Fruit fly (Drosophila melanogaster) whole organism, embryonic: ENCODE measurements around the gene CG43179.

Experiments
- Aef1 ChIP-seq: fragments of 200-800 bp; sonication (Bioruptor generic); IDR thresholded peaks from 3 replicates; pipeline ENCODE4 v1.3.6; 2022; ENCODE audit warnings: missing biosample characterization, missing genetic modification characterization
- CG10431 ChIP-seq: fragments of 200-800 bp; sonication (Bioruptor generic); optimal IDR thresholded peaks from 3 replicates; lab custom pipeline; 2018; ENCODE audit warnings: missing biosample characterization, mild to moderate bottlenecking, missing genetic modification characterization
- CG11093 ChIP-seq: fragments of 200-800 bp; sonication (Bioruptor generic); IDR thresholded peaks from 3 replicates; pipeline ENCODE4 v1.3.6; 2022; ENCODE audit warnings: missing biosample characterization, missing genetic modification characterization
- CG12391 ChIP-seq: fragments of 200-800 bp; sonication (Bioruptor generic); optimal IDR thresholded peaks from 3 replicates; lab custom pipeline; 2018; ENCODE audit warnings: missing biosample characterization, mild to moderate bottlenecking, missing genetic modification characterization, moderate library complexity
- CG15601 ChIP-seq: fragments of 200-800 bp; sonication (Bioruptor generic); optimal IDR thresholded peaks from 3 replicates; lab custom pipeline; 2019; ENCODE audit warnings: missing biosample characterization, mild to moderate bottlenecking, missing genetic modification characterization, moderate library complexity
- CG16863 ChIP-seq: fragments of 200-800 bp; sonication (Bioruptor generic); optimal IDR thresholded peaks from 3 replicates; lab custom pipeline; 2016; ENCODE audit warnings: missing biosample characterization, missing genetic modification characterization
- CG17359 ChIP-seq: fragments of 200-800 bp; sonication (Bioruptor generic); optimal IDR thresholded peaks from 3 replicates; lab custom pipeline; 2018; ENCODE audit warnings: missing biosample characterization, mild to moderate bottlenecking, missing genetic modification characterization, moderate library complexity
- CG1792 ChIP-seq: fragments of 200-800 bp; sonication (Bioruptor generic); optimal IDR thresholded peaks from 2 replicates; lab custom pipeline; 2016; ENCODE audit warnings: missing biosample characterization, missing genetic modification characterization
- CG2199 ChIP-seq: fragments of 200-800 bp; sonication (Bioruptor generic); IDR thresholded peaks from 3 replicates; pipeline ENCODE4 v1.3.6; 2022; ENCODE audit warnings: missing biosample characterization, missing genetic modification characterization
- CG3838 ChIP-seq: fragments of 200-800 bp; sonication (Bioruptor generic); optimal IDR thresholded peaks from 3 replicates; lab custom pipeline; 2016; ENCODE audit warnings: missing biosample characterization, missing genetic modification characterization
- CG42726 ChIP-seq: fragments of 200-800 bp; sonication (Bioruptor generic); IDR thresholded peaks from 2 replicates; pipeline ENCODE4 v1.3.6; 2022; ENCODE audit warnings: missing biosample characterization, missing genetic modification characterization; ENCODE audit not compliant: partially characterized antibody
- CG43689 ChIP-seq: fragments of 200-800 bp; sonication (Bioruptor generic); IDR thresholded peaks from 2 replicates; pipeline ENCODE4 v1.3.6; 2022; ENCODE audit warnings: missing biosample characterization, missing genetic modification characterization
- CG5953 ChIP-seq: fragments of 200-800 bp; sonication (Bioruptor generic); IDR thresholded peaks from 2 replicates; pipeline ENCODE4 v1.3.6; 2022; ENCODE audit warnings: missing biosample characterization, missing genetic modification characterization
- CG6791 ChIP-seq: fragments of 200-800 bp; sonication (Bioruptor generic); IDR thresholded peaks from 3 replicates; pipeline ENCODE4 v1.3.6; 2022; ENCODE audit warnings: missing biosample characterization, missing genetic modification characterization; ENCODE audit not compliant: partially characterized antibody
- CG7745 ChIP-seq: fragments of 200-800 bp; sonication (Bioruptor generic); optimal IDR thresholded peaks from 2 replicates; lab custom pipeline; 2018; ENCODE audit warnings: missing biosample characterization, mild to moderate bottlenecking, missing genetic modification characterization, moderate library complexity
- CG7987 ChIP-seq: fragments of 200-800 bp; sonication (Bioruptor generic); optimal IDR thresholded peaks from 2 replicates; lab custom pipeline; 2018; ENCODE audit warnings: missing biosample characterization, mild to moderate bottlenecking, missing genetic modification characterization, moderate library complexity
- CG9797 ChIP-seq: fragments of 200-800 bp; sonication (Bioruptor generic); optimal IDR thresholded peaks from 3 replicates; lab custom pipeline; 2018; ENCODE audit warnings: missing biosample characterization, mild to moderate bottlenecking, missing genetic modification characterization
- CHES-1-like ChIP-seq: fragments of 200-800 bp; sonication (Bioruptor generic); optimal IDR thresholded peaks from 2 replicates; lab custom pipeline; 2016; ENCODE audit warnings: missing biosample characterization, missing genetic modification characterization
- Dek ChIP-seq: fragments of 200-800 bp; sonication (Bioruptor generic); optimal IDR thresholded peaks from 3 replicates; lab custom pipeline; 2019; ENCODE audit warnings: missing biosample characterization, mild to moderate bottlenecking, missing genetic modification characterization, moderate library complexity
- Dip2 ChIP-seq: fragments of 200-800 bp; sonication (Bioruptor generic); IDR thresholded peaks from 2 replicates; pipeline ENCODE4 v1.3.6; 2022; ENCODE audit warnings: missing biosample characterization, missing genetic modification characterization
- ERR ChIP-seq: fragments of 200-800 bp; sonication (Bioruptor generic); optimal IDR thresholded peaks from 2 replicates; lab custom pipeline; 2016; ENCODE audit warnings: missing biosample characterization, missing genetic modification characterization
- Fer1 ChIP-seq: fragments of 200-800 bp; sonication (Bioruptor generic); optimal IDR thresholded peaks from 2 replicates; lab custom pipeline; 2017; ENCODE audit warnings: missing biosample characterization, mild to moderate bottlenecking, missing genetic modification characterization
- Fer3 ChIP-seq: fragments of 200-800 bp; sonication (Bioruptor generic); optimal IDR thresholded peaks from 2 replicates; lab custom pipeline; 2018; ENCODE audit warnings: missing biosample characterization, mild to moderate bottlenecking, missing genetic modification characterization, moderate library complexity
- HLH4C ChIP-seq: fragments of 200-800 bp; sonication (Bioruptor generic); IDR thresholded peaks from 3 replicates; pipeline ENCODE4 v1.3.6; 2022; ENCODE audit warnings: missing biosample characterization, missing genetic modification characterization; ENCODE audit not compliant: partially characterized antibody
- Hr51 ChIP-seq, 2 experiments: fragments of 200-800 bp; sonication (Bioruptor generic); optimal IDR thresholded peaks; 2 replicates in 1 of 2; 3 replicates in 1 of 2; lab custom pipeline; 2016 to 2018; ENCODE audit warnings: missing biosample characterization in 2 of 2, missing genetic modification characterization in 2 of 2, mild to moderate bottlenecking in 1 of 2, moderate library complexity in 1 of 2
- Optix ChIP-seq: fragments of 200-800 bp; sonication (Bioruptor generic); IDR thresholded peaks from 3 replicates; pipeline ENCODE4 v1.3.6; 2022; ENCODE audit warnings: missing biosample characterization, missing genetic modification characterization
- Six4 ChIP-seq: fragments of 200-800 bp; sonication (Bioruptor generic); optimal IDR thresholded peaks from 2 replicates; lab custom pipeline; 2016; ENCODE audit warnings: missing biosample characterization, missing genetic modification characterization
- Ssrp ChIP-seq: fragments of 200-800 bp; sonication (Bioruptor generic); optimal IDR thresholded peaks from 2 replicates; lab custom pipeline; 2018; ENCODE audit warnings: missing biosample characterization, mild to moderate bottlenecking, missing genetic modification characterization, moderate library complexity
- cg ChIP-seq: fragments of 200-800 bp; sonication (Bioruptor generic); optimal IDR thresholded peaks from 3 replicates; lab custom pipeline; 2019; ENCODE audit warnings: missing biosample characterization, mild to moderate bottlenecking, missing genetic modification characterization, moderate library complexity
- chn ChIP-seq: fragments of 200-800 bp; sonication (Bioruptor generic); optimal IDR thresholded peaks from 2 replicates; lab custom pipeline; 2016; ENCODE audit warnings: missing biosample characterization, missing genetic modification characterization
- crp ChIP-seq, 2 experiments: fragments of 200-800 bp; sonication (Bioruptor generic); optimal IDR thresholded peaks; 2 replicates in 1 of 2; 3 replicates in 1 of 2; lab custom pipeline; 2017; ENCODE audit warnings: missing biosample characterization in 2 of 2, missing genetic modification characterization in 2 of 2, mild to moderate bottlenecking in 1 of 2, moderate library complexity in 1 of 2
- disco-r ChIP-seq: fragments of 200-800 bp; sonication (Bioruptor generic); optimal IDR thresholded peaks from 2 replicates; lab custom pipeline; 2016; ENCODE audit warnings: missing biosample characterization, missing genetic modification characterization
- gt ChIP-seq: fragments of 200-800 bp; sonication (Bioruptor generic); IDR thresholded peaks from 2 replicates; pipeline ENCODE4 v1.3.6; 2022; ENCODE audit warnings: missing biosample characterization, missing genetic modification characterization
- her ChIP-seq: fragments of 200-800 bp; sonication (Bioruptor generic); optimal IDR thresholded peaks from 2 replicates; lab custom pipeline; 2016; ENCODE audit warnings: missing biosample characterization, missing genetic modification characterization
- jigr1 ChIP-seq: fragments of 200-800 bp; sonication (Bioruptor generic); IDR thresholded peaks from 3 replicates; pipeline ENCODE4 v1.3.6; 2022; ENCODE audit warnings: missing biosample characterization, missing genetic modification characterization
- lola ChIP-seq, 3 experiments: fragments of >200 bp in 2 of 3; fragments of 200-800 bp in 1 of 3; sonication (Bioruptor generic) in 1 of 3; optimal IDR thresholded peaks; 2 replicates each; lab custom pipeline; 2017 to 2019; ENCODE audit warnings: missing biosample characterization in 3 of 3, missing genetic modification characterization in 3 of 3, mild to moderate bottlenecking in 1 of 3, moderate library complexity in 1 of 3
- pfk ChIP-seq: fragments of 200-800 bp; sonication (Bioruptor generic); optimal IDR thresholded peaks from 2 replicates; lab custom pipeline; 2018; ENCODE audit warnings: missing biosample characterization, mild to moderate bottlenecking, missing genetic modification characterization, moderate library complexity
- phol ChIP-seq: fragments of 200-800 bp; sonication (Bioruptor generic); optimal IDR thresholded peaks from 3 replicates; lab custom pipeline; 2018; ENCODE audit warnings: missing biosample characterization, mild to moderate bottlenecking, missing genetic modification characterization, moderate library complexity
- pnt ChIP-seq: fragments of 200-800 bp; sonication (Bioruptor generic); optimal IDR thresholded peaks from 3 replicates; lab custom pipeline; 2016; ENCODE audit warnings: missing biosample characterization, missing genetic modification characterization
- pros ChIP-seq: fragments of 200-800 bp; sonication (Bioruptor generic); optimal IDR thresholded peaks from 3 replicates; lab custom pipeline; 2019; ENCODE audit warnings: missing biosample characterization, mild to moderate bottlenecking, missing genetic modification characterization, moderate library complexity
- repo ChIP-seq: fragments of 200-800 bp; sonication (Bioruptor generic); optimal IDR thresholded peaks from 2 replicates; lab custom pipeline; 2016; ENCODE audit warnings: missing biosample characterization, missing genetic modification characterization
- rib ChIP-seq: fragments of 200-800 bp; sonication (Bioruptor generic); IDR thresholded peaks from 2 replicates; pipeline ENCODE4 v1.3.6; 2022; ENCODE audit warnings: missing biosample characterization, missing genetic modification characterization
- sd ChIP-seq: fragments of 200-800 bp; sonication (Bioruptor generic); optimal IDR thresholded peaks from 3 replicates; lab custom pipeline; 2018; ENCODE audit warnings: missing biosample characterization, mild to moderate bottlenecking, missing genetic modification characterization, moderate library complexity
- slp2 ChIP-seq: fragments of 200-800 bp; sonication (Bioruptor generic); optimal IDR thresholded peaks from 2 replicates; lab custom pipeline; 2016; ENCODE audit warnings: missing biosample characterization, missing genetic modification characterization
- tna ChIP-seq: fragments of 200-800 bp; sonication (Bioruptor generic); IDR thresholded peaks from 2 replicates; pipeline ENCODE4 v1.3.6; 2022; ENCODE audit warnings: missing biosample characterization, missing genetic modification characterization; ENCODE audit not compliant: partially characterized antibody
- vvl ChIP-seq: fragments of 200-800 bp; sonication (Bioruptor generic); IDR thresholded peaks from 2 replicates; pipeline ENCODE4 v1.3.6; 2022; ENCODE audit warnings: missing biosample characterization, missing genetic modification characterization
- wek ChIP-seq: fragments of 200-800 bp; sonication (Bioruptor generic); optimal IDR thresholded peaks from 3 replicates; lab custom pipeline; 2018; ENCODE audit warnings: missing biosample characterization, mild to moderate bottlenecking, missing genetic modification characterization, moderate library complexity
- zfh1 ChIP-seq: fragments of 200-800 bp; sonication (Bioruptor generic); IDR thresholded peaks from 3 replicates; pipeline ENCODE4 v1.3.6; 2022; ENCODE audit warnings: missing biosample characterization, missing genetic modification characterization

CG43179 gene

DNA sequence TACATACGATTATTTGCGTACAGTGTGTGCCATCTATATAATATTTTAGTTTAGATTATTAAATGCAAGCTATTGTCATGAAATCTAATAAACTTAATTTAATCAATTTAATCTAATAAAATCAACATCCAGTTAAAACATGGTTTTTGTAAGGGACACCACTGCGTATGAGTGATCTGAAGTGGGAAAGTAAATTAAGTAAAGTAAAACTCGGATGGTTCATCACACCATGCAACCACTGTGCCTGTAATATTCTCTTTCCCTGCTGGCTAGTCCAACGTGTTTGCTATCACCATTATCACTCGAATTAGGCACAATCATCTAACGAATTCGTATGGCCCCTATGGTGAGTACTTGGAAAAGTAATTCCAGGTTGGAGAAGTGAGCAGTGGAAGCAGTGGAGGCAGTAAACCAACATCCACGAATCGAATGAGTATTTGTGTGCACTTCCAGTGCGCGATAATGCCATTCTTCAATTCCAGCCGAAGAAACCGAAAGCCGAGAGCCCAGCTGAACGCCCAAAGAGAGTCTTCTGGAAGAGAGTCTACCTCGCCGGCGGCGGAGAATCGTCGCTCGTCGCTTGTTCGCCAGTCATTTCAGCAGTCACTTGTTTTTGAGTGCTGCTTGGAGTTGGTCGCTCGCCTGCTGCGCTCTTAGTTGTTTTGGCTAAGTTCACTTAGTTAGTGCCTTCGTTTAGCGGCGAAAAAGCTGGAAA lies 32.9 kb downstream of the CG43179 start, which contains the start of gene red (continued):
- TF ChIP-seq CG2199 (GFP tag; lab: Robert Waterston, UW), result 0 out of 3 replicates have a peak, but pooled peaks have one; percentile 36
- TF ChIP-seq CG3838 (GFP tag; lab: Kevin White, UChicago), result no peak
- TF ChIP-seq CG10431 (GFP tag; lab: Kevin White, UChicago), result no peak
- peak; percentile 67 for TF ChIP-seq phol (tag; lab: Kevin White, UChicago)
- no peak for TF ChIP-seq tna
- TF ChIP-seq CG7745, result no peak
- no peak for TF ChIP-seq her (GFP tag; lab: Kevin White, UChicago)
- peak; percentile 75 for TF ChIP-seq CG12391 (tag; lab: Kevin White, UChicago)
- peak; percentile 14 for TF ChIP-seq disco-r (GFP tag; lab: Kevin White, UChicago)
- peak; percentile 63 for TF ChIP-seq Aef1 (GFP tag; lab: Robert Waterston, UW)
- TF ChIP-seq repo (GFP tag; lab: Kevin White, UChicago), result no peak
- TF ChIP-seq sd (tag; lab: Kevin White, UChicago), result peak; percentile 61
- TF ChIP-seq CG16863, result peak; percentile 12
- TF ChIP-seq CG5953 (GFP tag; lab: Robert Waterston, UW), result peak; percentile 42; the same call in 1 of the 2 replicates
- peak; percentile 43 for TF ChIP-seq pros
- TF ChIP-seq Optix (GFP tag; lab: Robert Waterston, UW), result 0 out of 3 replicates have a peak, but pooled peaks have one; percentile 33
- TF ChIP-seq Hr51 (GFP tag; optimal IDR thresholded peaks at IDR 0.05; lab: Kevin White, UChicago), result peak; percentile 47 to 84
- TF ChIP-seq lola (GFP tag; optimal IDR thresholded peaks at IDR 0.05; lab: Kevin White, UChicago), result peak in 1 of 3 experiments; percentile 35
- peak; percentile 26 for TF ChIP-seq wek
- peak; percentile 45; the same call in 1 of the 3 replicates for TF ChIP-seq CG11093 (GFP tag; lab: Robert Waterston, UW)
- no peak for TF ChIP-seq Dip2 (GFP tag; lab: Robert Waterston, UW)
- peak; percentile 31 for TF ChIP-seq cg
- TF ChIP-seq Fer1 (GFP tag; lab: Kevin White, UChicago), result peak; percentile 85
- TF ChIP-seq rib (GFP tag; lab: Robert Waterston, UW), result no peak; the same call in 1 of the 2 replicates
- peak; percentile 21 for TF ChIP-seq CG1792 (GFP tag; lab: Kevin White, UChicago)
- peak; percentile 13 for TF ChIP-seq CG7987
- TF ChIP-seq pnt (GFP tag; lab: Kevin White, UChicago), result no peak
- peak; percentile 45 for TF ChIP-seq CG15601
- TF ChIP-seq Ssrp, result peak; percentile 62
- TF ChIP-seq pfk, result peak; percentile 13
- no peak for TF ChIP-seq gt (GFP tag; lab: Robert Waterston, UW)
- no peak; the same call in 2 of the 3 replicates for TF ChIP-seq CG6791 (GFP tag; lab: Robert Waterston, UW)
- peak; percentile 30 for TF ChIP-seq chn (GFP tag; lab: Kevin White, UChicago)
- no peak for TF ChIP-seq CG9797 (GFP tag; lab: Kevin White, UChicago)
- peak; percentile 83 for TF ChIP-seq Fer3 (tag; lab: Kevin White, UChicago)
- TF ChIP-seq slp2, result no peak
- TF ChIP-seq zfh1 (GFP tag; lab: Robert Waterston, UW), result peak; percentile 65
- peak; percentile 65 for TF ChIP-seq Six4
- TF ChIP-seq ERR (GFP tag; lab: Kevin White, UChicago), result peak; percentile 17
- TF ChIP-seq CHES-1-like, result no peak
- no peak for TF ChIP-seq jigr1 (GFP tag; lab: Robert Waterston, UW)
- peak; percentile 79 for TF ChIP-seq CG17359 (tag; lab: Kevin White, UChicago)
- peak; percentile 79 for TF ChIP-seq vvl
- no peak for TF ChIP-seq CG42726
- 0 out of 3 replicates have a peak, but pooled peaks have one; percentile 22 for TF ChIP-seq HLH4C (GFP tag; lab: Robert Waterston, UW)
- peak; percentile 11; the same call in 1 of the 2 replicates for TF ChIP-seq CG43689 (GFP tag; lab: Robert Waterston, UW)
- TF ChIP-seq Dek (tag; lab: Kevin White, UChicago), result peak; percentile 62
- TF ChIP-seq crp (GFP tag; optimal IDR thresholded peaks at IDR 0.05; lab: Kevin White, UChicago), result peak in 1 of 2 experiments; percentile 19
